Worm (Caenorhabditis elegans) whole organism, L4 larva: ENCODE results near the gene nhr-4.

Source experiments
- F49E8.2 ChIP-seq: sonication (generic microtip); optimal IDR thresholded peaks from 2 replicates; lab custom pipeline; 2016; ENCODE audit warnings: missing compliant biosample characterization, mild to moderate bottlenecking, missing genetic modification characterization, borderline replicate concordance
- Y75B8A.6 ChIP-seq: fragments of 200-800 bp; sonication (Bioruptor generic); IDR thresholded peaks from 2 replicates; pipeline ENCODE4 v1.3.6; 2022; ENCODE audit warnings: missing genetic modification reagents, missing genetic modification characterization, missing compliant biosample characterization
- aly-2 ChIP-seq: sonication (generic microtip); optimal IDR thresholded peaks from 2 replicates; lab custom pipeline; 2018; ENCODE audit warnings: missing biosample characterization, missing genetic modification characterization
- ceh-82 ChIP-seq: sonication (generic microtip); optimal IDR thresholded peaks from 2 replicates; lab custom pipeline; 2017; ENCODE audit warnings: missing biosample characterization, missing genetic modification characterization
- fkh-10 ChIP-seq: fragments of 150-350 bp; optimal IDR thresholded peaks from 2 replicates; lab custom pipeline; 2014; ENCODE audit warnings: missing biosample characterization, missing genetic modification reagents, missing genetic modification characterization
- fos-1 ChIP-seq: fragments of 150-350 bp; optimal IDR thresholded peaks from 2 replicates; lab custom pipeline; 2014; ENCODE audit warnings: missing biosample characterization, missing genetic modification characterization
- hif-1 ChIP-seq, 2 experiments: sonication (generic microtip); optimal IDR thresholded peaks; 2 replicates each; lab custom pipeline; 2016 to 2017; ENCODE audit warnings: missing compliant biosample characterization in 2 of 2, missing genetic modification characterization in 2 of 2, missing genetic modification reagents in 2 of 2, missing genotype in 2 of 2, mild to moderate bottlenecking in 1 of 2
- lim-7 ChIP-seq: fragments of 200-800 bp; sonication (Bioruptor generic); IDR thresholded peaks from 2 replicates; pipeline ENCODE4 v1.3.6; 2022; ENCODE audit warnings: missing genetic modification characterization, missing compliant biosample characterization
- mes-2 ChIP-seq: sonication (generic microtip); optimal IDR thresholded peaks from 2 replicates; lab custom pipeline; 2016; ENCODE audit warnings: missing genotype, mild to moderate bottlenecking, missing genetic modification characterization, missing compliant biosample characterization; ENCODE audit not compliant: poor library complexity, severe bottlenecking
- nhr-237 ChIP-seq: sonication (generic microtip); optimal IDR thresholded peaks from 2 replicates; lab custom pipeline; 2017; ENCODE audit warnings: missing biosample characterization, missing genetic modification characterization
- pha-4 ChIP-seq, 2 experiments: fragments of 150-350 bp in 1 of 2; fragments of 200-800 bp in 1 of 2; sonication (Bioruptor generic) in 1 of 2; IDR thresholded peaks in 1 of 2; optimal IDR thresholded peaks in 1 of 2; 2 replicates each; pipeline versions ENCODE4 v1.3.6 to Lab custom; 2014 to 2022; ENCODE audit warnings: missing genetic modification characterization in 2 of 2, missing genetic modification reagents in 2 of 2, missing biosample characterization in 1 of 2, missing compliant biosample characterization in 1 of 2
- zag-1 ChIP-seq: fragments of 150-350 bp; optimal IDR thresholded peaks from 2 replicates; lab custom pipeline; 2014; ENCODE audit warnings: missing biosample characterization, missing genetic modification characterization

- TF ChIP-seq fkh-10 (no peak), nhr-237 (tag; lab: Kevin White, UChicago) (no peak), F49E8.2 (no peak), zag-1 (tag; lab: Kevin White, UChicago) (no peak), lim-7 (GFP tag; lab: Robert Waterston, UW) (no peak), aly-2 (tag; lab: Kevin White, UChicago) (no peak), mes-2 (no peak), fos-1 (tag; lab: Kevin White, UChicago) (no peak), pha-4 (GFP tag; IDR thresholded peaks at IDR 0.05; lab: Robert Waterston, UW) (no peak), pha-4 (tag; optimal IDR thresholded peaks at IDR 0.05; lab: Kevin White, UChicago) (no peak), ceh-82 (tag; lab: Kevin White, UChicago) (no peak), Y75B8A.6 (GFP tag; lab: Robert Waterston, UW) (no peak), hif-1 (tag; optimal IDR thresholded peaks at IDR 0.05; lab: Kevin White, UChicago) (no peak)
Measured at ce11 chrIV:9840984-9841590, 38.0 kb upstream of the nhr-4 start, which contains the start of the genes kin-24 and msp-56.
